In the genomic region with DNA sequence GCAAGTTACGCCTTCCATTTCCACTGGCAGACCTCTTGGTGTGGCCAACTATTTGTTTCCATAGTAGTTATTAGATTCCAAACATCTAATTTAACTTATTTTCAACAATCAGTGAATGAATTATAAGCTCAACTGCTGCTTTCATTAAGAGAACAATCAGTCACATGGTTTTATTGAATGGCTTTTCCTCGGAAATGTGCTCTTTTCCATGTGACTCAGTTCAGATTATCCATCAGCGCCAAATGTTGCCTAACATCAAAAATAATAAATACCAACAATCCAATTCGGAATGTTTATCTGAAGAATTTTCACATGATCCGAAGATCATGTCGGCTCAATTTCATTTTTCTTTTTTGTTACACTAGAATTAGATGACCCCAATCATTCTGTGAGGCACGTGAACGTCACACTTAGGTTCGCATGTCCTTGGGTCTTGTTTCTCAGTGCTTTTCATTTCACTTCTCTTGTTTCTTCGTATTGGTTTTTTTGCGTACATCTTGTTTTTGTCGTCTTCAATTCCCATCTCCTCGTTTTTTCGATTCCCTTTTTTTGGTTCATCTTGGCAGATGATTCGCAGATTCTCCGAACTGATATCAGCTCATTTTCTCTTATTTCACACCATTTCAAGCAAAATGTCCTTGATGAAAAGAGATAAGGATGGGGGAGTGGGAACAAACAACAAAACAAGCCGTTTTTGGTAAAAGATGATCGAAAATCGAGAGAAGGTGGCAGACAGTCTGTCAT, we compare ENCODE assay signal across 6 worm cellular contexts.
A peak's percentile ranks its signal among the peaks of the same experiment; 100 is the strongest.
TF ChIP-seq lines count a peak whose summit lies in the region.

No protein-coding gene starts in this region.

TF ChIP-seq in whole organism, L1 larva, 84 proteins besides CTCF, POLR2A, EP300 and RAD21 (continues in another document):
- TF ChIP-seq ztf-11 (tag; optimal IDR thresholded peaks at IDR 0.05; lab: Kevin White, UChicago) (no peak), jun-1 (tag; optimal IDR thresholded peaks at IDR 0.05; lab: Kevin White, UChicago) (no peak), nhr-19 (GFP tag; conservative IDR thresholded peaks at IDR 0.05; lab: Robert Waterston, UW) (peak; percentile 56), dsc-1 (tag; optimal IDR thresholded peaks at IDR 0.05; lab: Kevin White, UChicago) (peak; percentile 39), elt-3 (tag; optimal IDR thresholded peaks at IDR 0.05; lab: Kevin White, UChicago) (peak in 2 of 6 experiments; percentile 12 to 26), lin-39 (tag; optimal IDR thresholded peaks at IDR 0.05; lab: Kevin White, UChicago) (peak; percentile 42), nhr-71 (tag; optimal IDR thresholded peaks at IDR 0.05; lab: Kevin White, UChicago) (peak; percentile 60), efl-1 (optimal IDR thresholded peaks at IDR 0.05; lab: Kevin White, UChicago) (no peak), efl-1 (GFP tag; optimal IDR thresholded peaks at IDR 0.05 in 1 of 2; lab: Kevin White, UChicago) (peak in 1 of 2 experiments; percentile 40), lsy-2 (tag; optimal IDR thresholded peaks at IDR 0.05; lab: Kevin White, UChicago) (peak in 1 of 2 experiments; percentile 31), unc-130 (tag; optimal IDR thresholded peaks at IDR 0.05; lab: Kevin White, UChicago) (peak; percentile 20), nhr-85 (tag; lab: Kevin White, UChicago) (peak; percentile 91), blmp-1 (tag; optimal IDR thresholded peaks at IDR 0.05; lab: Kevin White, UChicago) (peak; percentile 61)

TF ChIP-seq in whole organism, L2 larva, 48 proteins besides CTCF, POLR2A, EP300 and RAD21 (continues in another document):
- no peak for TF ChIP-seq mab-5 (tag; optimal IDR thresholded peaks at IDR 0.05; lab: Kevin White, UChicago)
- TF ChIP-seq nhr-129 (tag; optimal IDR thresholded peaks at IDR 0.05; lab: Kevin White, UChicago) = peak; percentile 38
- peak; percentile 37 for TF ChIP-seq sma-3 (GFP tag; optimal IDR thresholded peaks at IDR 0.05; lab: Kevin White, UChicago)
- no peak for TF ChIP-seq alr-1 (tag; optimal IDR thresholded peaks at IDR 0.05; lab: Kevin White, UChicago)
- peak; percentile 66 for TF ChIP-seq nhr-23 (tag; optimal IDR thresholded peaks at IDR 0.05; lab: Kevin White, UChicago)
- peak; percentile 36 for TF ChIP-seq C34F6.9 (tag; optimal IDR thresholded peaks at IDR 0.05; lab: Kevin White, UChicago)
- TF ChIP-seq nhr-25 (tag; optimal IDR thresholded peaks at IDR 0.05; lab: Kevin White, UChicago) = peak; percentile 68
- peak in 1 of 2 experiments; percentile 37 for TF ChIP-seq lsy-2 (tag; optimal IDR thresholded peaks at IDR 0.05; lab: Kevin White, UChicago)
- no peak for TF ChIP-seq ztf-11 (tag; optimal IDR thresholded peaks at IDR 0.05; lab: Kevin White, UChicago)
- no peak for TF ChIP-seq Y55F3AM.14 (GFP tag; optimal IDR thresholded peaks at IDR 0.05; lab: Kevin White, UChicago)
- TF ChIP-seq gmeb-1 (tag; optimal IDR thresholded peaks at IDR 0.05; lab: Kevin White, UChicago) = no peak
- peak; percentile 69 for TF ChIP-seq elt-1 (tag; optimal IDR thresholded peaks at IDR 0.05; lab: Kevin White, UChicago)
- TF ChIP-seq blmp-1 (tag; optimal IDR thresholded peaks at IDR 0.05; lab: Kevin White, UChicago; ENCODE audit: insufficient read depth) = peak; percentile 55
- peak; percentile 61 for TF ChIP-seq ceh-16 (tag; optimal IDR thresholded peaks at IDR 0.05; lab: Kevin White, UChicago)

TF ChIP-seq in whole organism, L3 larva, 47 proteins besides CTCF, POLR2A, EP300 and RAD21 (continues in another document):
- TF ChIP-seq ama-1 (optimal IDR thresholded peaks at IDR 0.05; lab: Kevin White, UChicago) = no peak
- TF ChIP-seq egl-5 (tag; optimal IDR thresholded peaks at IDR 0.05; lab: Kevin White, UChicago) = peak; percentile 66
- peak; percentile 54 for TF ChIP-seq nhr-25 (tag; optimal IDR thresholded peaks at IDR 0.05; lab: Kevin White, UChicago)
- TF ChIP-seq pqm-1 (tag; optimal IDR thresholded peaks at IDR 0.05; lab: Kevin White, UChicago) = no peak
- TF ChIP-seq ZK546.5 (tag; optimal IDR thresholded peaks at IDR 0.05; lab: Kevin White, UChicago) = no peak
- TF ChIP-seq ceh-16 (tag; optimal IDR thresholded peaks at IDR 0.05; lab: Kevin White, UChicago) = no peak
- no peak for TF ChIP-seq nhr-77 (tag; optimal IDR thresholded peaks at IDR 0.05; lab: Kevin White, UChicago)
- no peak for TF ChIP-seq unc-39 (tag; optimal IDR thresholded peaks at IDR 0.05; lab: Kevin White, UChicago)
- TF ChIP-seq lin-15B (tag; optimal IDR thresholded peaks at IDR 0.05; lab: Kevin White, UChicago) = no peak
- no peak for TF ChIP-seq mml-1 (tag; optimal IDR thresholded peaks at IDR 0.05; lab: Kevin White, UChicago)
- TF ChIP-seq hmg-11 (tag; optimal IDR thresholded peaks at IDR 0.05; lab: Kevin White, UChicago) = no peak
- no peak for TF ChIP-seq ceh-82 (tag; optimal IDR thresholded peaks at IDR 0.05; lab: Kevin White, UChicago)
- no peak for TF ChIP-seq nhr-23 (tag; optimal IDR thresholded peaks at IDR 0.05; lab: Kevin White, UChicago)
- peak; percentile 99 for TF ChIP-seq elt-1 (tag; optimal IDR thresholded peaks at IDR 0.05; lab: Kevin White, UChicago)
- TF ChIP-seq lin-39 (tag; optimal IDR thresholded peaks at IDR 0.05; lab: Kevin White, UChicago) = no peak

TF ChIP-seq in whole organism, L4 larva, 104 proteins besides CTCF, POLR2A, EP300 and RAD21 (continues in another document):
- TF ChIP-seq daf-8 (GFP tag; IDR thresholded peaks at IDR 0.05; lab: Robert Waterston, UW) = no peak
- peak; percentile 86 for TF ChIP-seq nhr-48 (tag; optimal IDR thresholded peaks at IDR 0.05; lab: Kevin White, UChicago)
- TF ChIP-seq snpc-4 (tag; optimal IDR thresholded peaks at IDR 0.05; lab: Kevin White, UChicago) = no peak
- no peak for TF ChIP-seq sdz-12 (GFP tag; optimal IDR thresholded peaks at IDR 0.05; lab: Kevin White, UChicago)
- no peak for TF ChIP-seq attf-4 (tag; optimal IDR thresholded peaks at IDR 0.05; lab: Kevin White, UChicago)
- TF ChIP-seq cey-2 (tag; optimal IDR thresholded peaks at IDR 0.05; lab: Kevin White, UChicago; ENCODE audit: borderline replicate concordance, insufficient read depth) = no peak
- peak; percentile 26 for TF ChIP-seq mxl-3 (GFP tag; optimal IDR thresholded peaks at IDR 0.05; lab: Kevin White, UChicago)
- TF ChIP-seq mxl-2 (GFP tag; conservative IDR thresholded peaks at IDR 0.05; lab: Robert Waterston, UW) = 0 out of 2 replicates have a peak, but pooled peaks have one; percentile 45
- TF ChIP-seq F10B5.3 (tag; optimal IDR thresholded peaks at IDR 0.05; lab: Kevin White, UChicago) = no peak
- TF ChIP-seq unc-62 (GFP tag; optimal IDR thresholded peaks at IDR 0.05 in 1 of 2; lab: Kevin White, UChicago) = peak in 1 of 2 experiments; percentile 68
- no peak for TF ChIP-seq unc-62 (tag; optimal IDR thresholded peaks at IDR 0.05; lab: Kevin White, UChicago)
- no peak for TF ChIP-seq ztf-11 (tag; optimal IDR thresholded peaks at IDR 0.05; lab: Kevin White, UChicago)
- no peak for TF ChIP-seq lin-29 (GFP tag; IDR thresholded peaks at IDR 0.05; lab: Robert Waterston, UW)
- peak; percentile 29 for TF ChIP-seq nhr-28 (tag; optimal IDR thresholded peaks at IDR 0.05; lab: Kevin White, UChicago)

TF ChIP-seq in whole organism, mixed stage, embryonic, 35 proteins besides CTCF, POLR2A, EP300 and RAD21:
- no peak for TF ChIP-seq bed-3 (GFP tag; optimal IDR thresholded peaks at IDR 0.05; lab: Kevin White, UChicago)
- peak; percentile 59 for TF ChIP-seq elt-1 (tag; optimal IDR thresholded peaks at IDR 0.05; lab: Kevin White, UChicago; ENCODE audit: borderline replicate concordance, insufficient read depth)
TF ChIP-seq in whole organism, mixed stage, embryonic: peak in this region for 1.

TF ChIP-seq in whole organism, young adult, 124 proteins besides CTCF, POLR2A, EP300 and RAD21:
- no peak for TF ChIP-seq ceh-58 (GFP tag; IDR thresholded peaks at IDR 0.05; lab: Robert Waterston, UW)
- no peak for TF ChIP-seq lin-26 (GFP tag; IDR thresholded peaks at IDR 0.05; lab: Robert Waterston, UW)
- TF ChIP-seq somi-1 (GFP tag; optimal IDR thresholded peaks at IDR 0.05; lab: Kevin White, UChicago) = peak; percentile 38
- no peak for TF ChIP-seq madf-6 (GFP tag; IDR thresholded peaks at IDR 0.05; lab: Robert Waterston, UW)
- no peak for TF ChIP-seq ztf-25 (GFP tag; IDR thresholded peaks at IDR 0.05; lab: Robert Waterston, UW)
- no peak for TF ChIP-seq aptf-3 (GFP tag; IDR thresholded peaks at IDR 0.05; lab: Robert Waterston, UW)
- no peak for TF ChIP-seq let-526 (GFP tag; IDR thresholded peaks at IDR 0.05; lab: Robert Waterston, UW)
- no peak for TF ChIP-seq ets-4 (GFP tag; optimal IDR thresholded peaks at IDR 0.05; lab: Kevin White, UChicago)
- no peak for TF ChIP-seq hlh-12 (tag; optimal IDR thresholded peaks at IDR 0.05; lab: Kevin White, UChicago)
- no peak for TF ChIP-seq gei-17 (GFP tag; optimal IDR thresholded peaks at IDR 0.05; lab: Kevin White, UChicago)
- TF ChIP-seq zim-3 (tag; optimal IDR thresholded peaks at IDR 0.05; lab: Kevin White, UChicago) = no peak
- no peak for TF ChIP-seq F22D6.2 (tag; optimal IDR thresholded peaks at IDR 0.05; lab: Kevin White, UChicago)
- TF ChIP-seq madf-8 (GFP tag; conservative IDR thresholded peaks at IDR 0.05; lab: Robert Waterston, UW) = no peak
- peak; percentile 4 for TF ChIP-seq K12H6.12 (tag; optimal IDR thresholded peaks at IDR 0.05; lab: Kevin White, UChicago)
- TF ChIP-seq ccch-3 (GFP tag; optimal IDR thresholded peaks at IDR 0.05; lab: Kevin White, UChicago) = no peak
- no peak for TF ChIP-seq repo-1 (tag; optimal IDR thresholded peaks at IDR 0.05; lab: Kevin White, UChicago)
- no peak for TF ChIP-seq T26A5.8 (tag; optimal IDR thresholded peaks at IDR 0.05; lab: Kevin White, UChicago)
- no peak for TF ChIP-seq ceh-91 (GFP tag; IDR thresholded peaks at IDR 0.05; lab: Robert Waterston, UW)
- peak; percentile 37 for TF ChIP-seq lin-40 (tag; optimal IDR thresholded peaks at IDR 0.05; lab: Kevin White, UChicago)
- TF ChIP-seq Y79H2A.3 (GFP tag; conservative IDR thresholded peaks at IDR 0.05; lab: Robert Waterston, UW) = no peak
- TF ChIP-seq ztf-3 (GFP tag; optimal IDR thresholded peaks at IDR 0.05; lab: Kevin White, UChicago) = no peak
- no peak for TF ChIP-seq egl-18 (GFP tag; IDR thresholded peaks at IDR 0.05; lab: Robert Waterston, UW)
- no peak for TF ChIP-seq sptf-2 (GFP tag; optimal IDR thresholded peaks at IDR 0.05; lab: Kevin White, UChicago)
